Fruit fly (Drosophila melanogaster) S2 (cell line): ENCODE results near the gene CG1103.

ENCODE experiments used
- CG8478 ChIP-seq: fragments of >200 bp; optimal IDR thresholded peaks from 2 replicates; lab custom pipeline; 2018
- CTCF ChIP-seq, 2 experiments: fragments of >200 bp; optimal IDR thresholded peaks; 2 replicates each; lab custom pipeline; 2018

dm6 chr3R:4346636-4347035 lies 9.1 kb downstream of the CG1103 start, which contains the start of gene hkb:
- TF ChIP-seq CG8478 (lab: Kevin White, UChicago): no peak
- no peak for TF ChIP-seq CTCF (optimal IDR thresholded peaks at IDR 0.05; lab: Kevin White, UChicago)
